Worm (Caenorhabditis elegans) whole organism, mixed stage, embryonic: ENCODE measurements around the gene C06B8.7.

Source experiments
- M03D4.4 ChIP-seq: sonication (generic microtip); optimal IDR thresholded peaks from 2 replicates; lab custom pipeline; 2017; ENCODE audit warnings: mild to moderate bottlenecking, missing genetic modification characterization, missing compliant biosample characterization
- bed-3 ChIP-seq: fragments of 200-800 bp; sonication (Bioruptor generic); optimal IDR thresholded peaks from 3 replicates; lab custom pipeline; 2018; ENCODE audit warnings: mild to moderate bottlenecking, missing genetic modification characterization, moderate library complexity, missing compliant biosample characterization
- blmp-1 ChIP-seq: fragments of 150-350 bp; optimal IDR thresholded peaks from 2 replicates; lab custom pipeline; 2014; ENCODE audit warnings: missing biosample characterization, missing genetic modification characterization
- ceh-39 ChIP-seq: fragments of 150-350 bp; optimal IDR thresholded peaks from 2 replicates; lab custom pipeline; 2014; ENCODE audit warnings: missing biosample characterization, missing genetic modification characterization
- ceh-43 ChIP-seq: fragments of 200-800 bp; sonication (Bioruptor generic); optimal IDR thresholded peaks from 2 replicates; lab custom pipeline; 2018; ENCODE audit warnings: mild to moderate bottlenecking, missing genetic modification characterization, moderate library complexity, missing compliant biosample characterization
- ceh-83 ChIP-seq: fragments of 200-800 bp; sonication (Bioruptor generic); optimal IDR thresholded peaks from 2 replicates; lab custom pipeline; 2018; ENCODE audit warnings: mild to moderate bottlenecking, missing genetic modification characterization, missing compliant biosample characterization
- ces-1 ChIP-seq: fragments of 150-350 bp; optimal IDR thresholded peaks from 2 replicates; lab custom pipeline; 2014; ENCODE audit warnings: missing biosample characterization, missing genetic modification reagents, missing genetic modification characterization
- cnd-1 ChIP-seq: fragments of 200-800 bp; sonication (Bioruptor generic); optimal IDR thresholded peaks from 2 replicates; lab custom pipeline; 2018; ENCODE audit warnings: mild to moderate bottlenecking, missing genetic modification characterization, missing compliant biosample characterization
- drap-1 ChIP-seq: fragments of 200-800 bp; sonication (Bioruptor generic); optimal IDR thresholded peaks from 3 replicates; lab custom pipeline; 2018; ENCODE audit warnings: mild to moderate bottlenecking, missing genetic modification characterization, missing compliant biosample characterization
- elt-1 ChIP-seq: sonication (generic microtip); optimal IDR thresholded peaks from 2 replicates; lab custom pipeline; 2017; ENCODE audit warnings: missing genetic modification characterization, mild to moderate bottlenecking, missing compliant biosample characterization, antibody characterized with exemption, moderate library complexity, borderline replicate concordance; ENCODE audit not compliant: insufficient read depth
- elt-3 ChIP-seq: fragments of 150-350 bp; optimal IDR thresholded peaks from 2 replicates; lab custom pipeline; 2014; ENCODE audit warnings: missing biosample characterization, missing genetic modification characterization
- flh-1 ChIP-seq: fragments of 200-800 bp; sonication (Bioruptor generic); optimal IDR thresholded peaks from 2 replicates; lab custom pipeline; 2018; ENCODE audit warnings: mild to moderate bottlenecking, missing genetic modification characterization, moderate library complexity, missing compliant biosample characterization
- ham-2 ChIP-seq: fragments of 200-800 bp; sonication (Bioruptor generic); optimal IDR thresholded peaks from 2 replicates; lab custom pipeline; 2018; ENCODE audit warnings: mild to moderate bottlenecking, missing genetic modification characterization, missing compliant biosample characterization
- hlh-1 ChIP-seq: fragments of 150-350 bp; optimal IDR thresholded peaks from 2 replicates; lab custom pipeline; 2014; ENCODE audit warnings: missing biosample characterization, missing genetic modification reagents, missing genetic modification characterization
- lin-13 ChIP-seq: fragments of 150-350 bp; optimal IDR thresholded peaks from 2 replicates; lab custom pipeline; 2014; ENCODE audit warnings: missing biosample characterization, missing genetic modification characterization
- lin-32 ChIP-seq: fragments of 200-800 bp; sonication (Bioruptor generic); optimal IDR thresholded peaks from 2 replicates; lab custom pipeline; 2018; ENCODE audit warnings: mild to moderate bottlenecking, missing genetic modification characterization, missing compliant biosample characterization
- lsy-2 ChIP-seq: fragments of 150-350 bp; optimal IDR thresholded peaks from 2 replicates; lab custom pipeline; 2014; ENCODE audit warnings: missing biosample characterization, missing genetic modification characterization
- mab-5 ChIP-seq: fragments of 150-350 bp; optimal IDR thresholded peaks from 2 replicates; lab custom pipeline; 2014; ENCODE audit warnings: missing biosample characterization, missing genetic modification characterization
- mep-1 ChIP-seq: fragments of 150-350 bp; optimal IDR thresholded peaks from 2 replicates; lab custom pipeline; 2017; ENCODE audit warnings: missing biosample characterization, missing genetic modification reagents, missing genetic modification characterization, inconsistent platforms
- mls-2 ChIP-seq: sonication (generic microtip); optimal IDR thresholded peaks from 2 replicates; lab custom pipeline; 2016; ENCODE audit warnings: mild to moderate bottlenecking, missing genetic modification characterization, moderate library complexity, missing compliant biosample characterization
- nhr-12 ChIP-seq: fragments of 150-350 bp; optimal IDR thresholded peaks from 2 replicates; lab custom pipeline; 2014; ENCODE audit warnings: missing biosample characterization, missing genetic modification characterization
- nhr-2 ChIP-seq: fragments of 150-350 bp; optimal IDR thresholded peaks from 2 replicates; lab custom pipeline; 2014; ENCODE audit warnings: missing biosample characterization, missing genetic modification characterization
- nhr-237 ChIP-seq: fragments of 150-350 bp; optimal IDR thresholded peaks from 2 replicates; lab custom pipeline; 2014; ENCODE audit warnings: missing biosample characterization, missing genetic modification characterization
- nhr-28 ChIP-seq: fragments of 150-350 bp; optimal IDR thresholded peaks from 2 replicates; lab custom pipeline; 2014; ENCODE audit warnings: missing biosample characterization, missing genetic modification characterization
- nhr-76 ChIP-seq: sonication (generic microtip); optimal IDR thresholded peaks from 2 replicates; lab custom pipeline; 2017; ENCODE audit warnings: missing biosample characterization, missing genetic modification characterization
- pha-4 ChIP-seq: fragments of 150-350 bp; optimal IDR thresholded peaks from 2 replicates; lab custom pipeline; 2018; ENCODE audit warnings: missing biosample characterization, missing genetic modification reagents, missing genetic modification characterization
- sem-2 ChIP-seq: fragments of 200-800 bp; sonication (Bioruptor generic); optimal IDR thresholded peaks from 2 replicates; lab custom pipeline; 2018; ENCODE audit warnings: mild to moderate bottlenecking, missing genetic modification characterization, missing compliant biosample characterization
- snpc-4 ChIP-seq: fragments of 150-350 bp; optimal IDR thresholded peaks from 2 replicates; lab custom pipeline; 2014; ENCODE audit warnings: missing biosample characterization, missing genetic modification characterization
- sptf-1 ChIP-seq: sonication (generic microtip); optimal IDR thresholded peaks from 2 replicates; lab custom pipeline; 2017; ENCODE audit warnings: mild to moderate bottlenecking, missing genetic modification characterization, moderate library complexity, missing compliant biosample characterization
- tbx-8 ChIP-seq: fragments of 200-800 bp; sonication (Bioruptor generic); optimal IDR thresholded peaks from 2 replicates; lab custom pipeline; 2018; ENCODE audit warnings: mild to moderate bottlenecking, missing genetic modification characterization, moderate library complexity, missing compliant biosample characterization
- unc-120 ChIP-seq: sonication (generic microtip); optimal IDR thresholded peaks from 2 replicates; lab custom pipeline; 2017; ENCODE audit warnings: missing genetic modification characterization, missing compliant biosample characterization; ENCODE audit not compliant: poor library complexity, severe bottlenecking
- unc-39 ChIP-seq: fragments of 150-350 bp; optimal IDR thresholded peaks from 2 replicates; lab custom pipeline; 2014; ENCODE audit warnings: missing biosample characterization, missing genetic modification characterization
- unc-62 ChIP-seq: fragments of 150-350 bp; optimal IDR thresholded peaks from 2 replicates; lab custom pipeline; 2014; ENCODE audit warnings: missing biosample characterization, missing genetic modification reagents, missing genetic modification characterization
- zip-8 ChIP-seq: fragments of 150-350 bp; optimal IDR thresholded peaks from 2 replicates; lab custom pipeline; 2014; ENCODE audit warnings: missing biosample characterization, missing genetic modification characterization
- ztf-11 ChIP-seq: fragments of 150-350 bp; optimal IDR thresholded peaks from 2 replicates; lab custom pipeline; 2014; ENCODE audit warnings: missing biosample characterization, missing genetic modification characterization

C06B8.7 gene

DNA sequence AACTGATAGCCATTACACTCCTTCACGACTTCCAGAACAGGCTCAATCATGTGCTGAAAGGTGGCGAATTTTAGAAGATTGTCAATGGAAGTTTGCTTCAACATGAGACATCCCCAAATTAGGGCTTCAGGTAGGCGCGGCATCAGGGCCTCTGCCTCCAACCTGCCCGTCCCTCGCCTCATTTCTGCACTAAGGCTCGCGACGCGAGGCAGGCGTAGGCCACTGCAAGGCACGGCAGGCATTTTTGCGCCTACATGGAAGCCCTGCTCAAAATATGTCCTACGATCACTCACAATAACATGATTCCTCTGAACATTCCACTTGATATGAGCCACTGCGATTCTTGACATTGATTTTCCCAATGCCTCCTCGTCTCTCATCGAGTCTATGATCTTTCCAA, 44.7 kb downstream of the C06B8.7 start:
- TF ChIP-seq unc-62 (no peak), ceh-43 (GFP tag; lab: Kevin White, UChicago) (no peak), cnd-1 (no peak), lin-32 (GFP tag; lab: Kevin White, UChicago) (no peak), sptf-1 (tag; lab: Kevin White, UChicago) (no peak), unc-39 (tag; lab: Kevin White, UChicago) (no peak), tbx-8 (GFP tag; lab: Kevin White, UChicago) (no peak), nhr-12 (no peak), zip-8 (tag; lab: Kevin White, UChicago) (no peak), bed-3 (no peak), ham-2 (no peak), unc-120 (tag; lab: Kevin White, UChicago) (no peak), pha-4 (no peak), ceh-39 (no peak), nhr-28 (no peak), flh-1 (no peak), lsy-2 (tag; lab: Kevin White, UChicago) (no peak), mep-1 (tag; lab: Kevin White, UChicago) (no peak), snpc-4 (tag; lab: Kevin White, UChicago) (no peak)

DNA sequence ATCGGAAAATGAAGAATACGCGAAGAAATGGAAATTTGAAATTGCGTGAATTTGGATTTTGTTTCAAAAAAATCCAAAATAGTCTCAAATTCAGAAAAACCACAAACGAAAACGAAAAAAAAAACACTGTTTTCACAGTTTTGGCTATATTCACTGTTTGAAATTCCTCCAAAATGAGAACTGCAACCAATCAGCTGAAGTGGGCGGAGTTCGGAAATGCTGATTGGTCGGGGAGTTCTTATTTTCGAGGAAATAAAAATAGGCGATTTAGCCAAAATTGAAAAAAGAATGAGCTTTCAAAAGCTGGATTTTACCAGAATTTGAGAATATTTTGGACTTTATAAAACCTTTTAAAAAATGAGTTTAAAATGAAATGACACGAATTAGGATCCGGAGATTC, 46.4 kb downstream of the C06B8.7 start, which contains the start of gene glb-14:
Gene glb-14 (minus strand): TSS at position 97 of the 400 bp plus-strand sequence.
- TF ChIP-seq lin-13 (tag; lab: Kevin White, UChicago) = no peak
- TF ChIP-seq lsy-2 (tag; lab: Kevin White, UChicago) = no peak
- TF ChIP-seq elt-1 (tag; lab: Kevin White, UChicago) = no peak
- TF ChIP-seq nhr-28 = no peak
- TF ChIP-seq mab-5 = no peak
- TF ChIP-seq nhr-237 = no peak
- TF ChIP-seq snpc-4 (tag; lab: Kevin White, UChicago) = no peak
- TF ChIP-seq nhr-76 (tag; lab: Kevin White, UChicago) = no peak
- no peak for TF ChIP-seq ceh-39
- TF ChIP-seq blmp-1 (tag; lab: Kevin White, UChicago) = no peak
- no peak for TF ChIP-seq ham-2
- no peak for TF ChIP-seq sem-2 (GFP tag; lab: Kevin White, UChicago)
- TF ChIP-seq elt-3 = no peak
- no peak for TF ChIP-seq bed-3
- TF ChIP-seq tbx-8 (GFP tag; lab: Kevin White, UChicago) = no peak
- no peak for TF ChIP-seq ceh-43 (GFP tag; lab: Kevin White, UChicago)
- TF ChIP-seq ces-1 (GFP tag; lab: Kevin White, UChicago) = no peak
- TF ChIP-seq lin-32 (GFP tag; lab: Kevin White, UChicago) = no peak

DNA sequence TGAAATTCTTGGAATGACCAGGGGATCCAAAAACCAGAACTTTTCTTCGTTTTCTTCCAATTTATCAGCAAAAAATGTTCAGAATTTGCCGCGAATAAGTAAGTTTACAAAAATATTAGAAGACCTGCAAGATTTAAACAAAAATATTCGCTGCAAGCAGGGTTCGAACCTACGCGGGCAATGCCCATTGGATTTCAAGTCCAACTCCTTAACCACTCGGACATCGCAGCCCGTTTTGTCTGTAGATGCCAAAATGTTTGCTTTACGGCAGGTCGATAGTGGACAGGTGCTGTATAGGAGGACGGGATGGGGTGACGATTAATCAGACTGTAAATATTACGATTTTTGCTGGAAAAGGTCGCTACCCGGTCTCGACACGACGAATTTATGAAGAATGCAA, 49.2 kb downstream of the C06B8.7 start:
- TF ChIP-seq sptf-1 (tag; lab: Kevin White, UChicago) (peak; percentile 17), drap-1 (GFP tag; lab: Kevin White, UChicago) (peak; percentile 62), lin-32 (GFP tag; lab: Kevin White, UChicago) (no peak)

DNA sequence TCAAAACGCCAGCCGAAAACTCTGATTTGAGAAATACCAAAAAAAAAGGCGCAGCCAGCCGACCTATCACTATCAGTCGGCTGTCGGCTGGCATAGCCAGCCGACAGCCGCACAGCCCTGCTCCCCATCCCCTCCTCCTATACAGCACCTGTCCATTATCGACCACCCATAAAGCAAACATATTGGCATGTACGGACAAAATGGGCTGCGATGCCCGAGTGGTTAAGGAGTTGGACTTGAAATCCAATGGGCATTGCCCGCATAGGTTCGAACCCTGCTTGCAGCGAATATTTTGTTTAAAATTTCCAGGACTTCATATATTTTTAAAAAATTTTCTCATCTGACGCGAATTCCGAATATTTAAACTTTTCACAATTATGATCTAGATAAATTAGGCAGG, 51.9 kb downstream of the C06B8.7 start:
- TF ChIP-seq drap-1 (GFP tag; lab: Kevin White, UChicago) (peak; percentile 7), sem-2 (GFP tag; lab: Kevin White, UChicago) (no peak), ces-1 (GFP tag; lab: Kevin White, UChicago) (no peak)
- TF ChIP-seq, all 35 proteins: peak for 1

- TF ChIP-seq M03D4.4 = peak; percentile 91
- TF ChIP-seq mls-2 (tag; lab: Kevin White, UChicago) = peak; percentile 91
- TF ChIP-seq elt-3 = no peak
- peak; percentile 19 for TF ChIP-seq nhr-28
- TF ChIP-seq nhr-76 (tag; lab: Kevin White, UChicago) = no peak
- peak; percentile 77 for TF ChIP-seq sem-2 (GFP tag; lab: Kevin White, UChicago)
- TF ChIP-seq tbx-8 (GFP tag; lab: Kevin White, UChicago) = peak; percentile 68
- peak; percentile 71 for TF ChIP-seq lin-32 (GFP tag; lab: Kevin White, UChicago)
- TF ChIP-seq nhr-2 = no peak
- peak; percentile 19 for TF ChIP-seq hlh-1
- no peak for TF ChIP-seq nhr-12
- TF ChIP-seq zip-8 (tag; lab: Kevin White, UChicago) = no peak
- no peak for TF ChIP-seq nhr-237
- no peak for TF ChIP-seq ceh-39
- TF ChIP-seq pha-4 = no peak
- peak; percentile 83 for TF ChIP-seq ceh-43 (GFP tag; lab: Kevin White, UChicago)
- TF ChIP-seq blmp-1 (tag; lab: Kevin White, UChicago) = no peak
- TF ChIP-seq ztf-11 = peak; percentile 23
- TF ChIP-seq bed-3 = peak; percentile 68
- peak; percentile 74 for TF ChIP-seq unc-120 (tag; lab: Kevin White, UChicago)
- TF ChIP-seq unc-62 = no peak
- TF ChIP-seq flh-1 = peak; percentile 42
- TF ChIP-seq elt-1 (tag; lab: Kevin White, UChicago) = no peak
- peak; percentile 19 for TF ChIP-seq lsy-2 (tag; lab: Kevin White, UChicago)
- peak; percentile 85 for TF ChIP-seq cnd-1
- TF ChIP-seq mab-5 = no peak
- peak; percentile 93 for TF ChIP-seq ceh-83
- TF ChIP-seq snpc-4 (tag; lab: Kevin White, UChicago) = no peak
- peak; percentile 6 for TF ChIP-seq lin-13 (tag; lab: Kevin White, UChicago)
- no peak for TF ChIP-seq unc-39 (tag; lab: Kevin White, UChicago)
- peak; percentile 30 for TF ChIP-seq ces-1 (GFP tag; lab: Kevin White, UChicago)
- peak; percentile 99 for TF ChIP-seq drap-1 (GFP tag; lab: Kevin White, UChicago)
- TF ChIP-seq mep-1 (tag; lab: Kevin White, UChicago) = no peak
- TF ChIP-seq ham-2 = peak; percentile 70
- peak; percentile 93 for TF ChIP-seq sptf-1 (tag; lab: Kevin White, UChicago)
Measured at ce11 chrV:15551642-15552041, 53.1 kb downstream of the C06B8.7 start.
